Worm (Caenorhabditis elegans): ENCODE measurements around the gene srw-119.
"Not testable (repeated sequence)": the region's sequence is repeated elsewhere in the genome, so short reads cannot be mapped to it uniquely, and the experiment has no call there.

Gene srw-119

DNA sequence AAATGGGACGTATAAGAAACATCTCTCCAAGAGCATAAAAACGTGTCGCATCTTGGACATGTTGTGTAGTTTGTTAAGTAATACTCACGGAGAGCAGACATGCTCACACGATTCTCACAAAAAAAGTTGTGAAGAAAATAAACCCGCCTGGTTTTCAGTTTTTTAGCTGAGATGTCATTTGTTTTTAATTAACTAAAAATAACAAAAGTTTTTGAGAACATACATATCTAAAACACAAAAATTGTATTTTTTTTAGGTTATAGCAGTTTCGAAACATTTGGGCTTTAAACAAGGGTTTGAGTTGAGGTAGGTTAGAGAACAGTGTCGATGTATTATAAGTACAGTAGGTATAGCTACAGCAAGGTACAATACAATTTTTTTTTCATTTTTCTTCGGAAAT is 34.9 kb downstream of the srw-119 start, which contains the start of gene srh-88 (continued):
- TF ChIP-seq lin-40 (tag; optimal IDR thresholded peaks at IDR 0.05), result no peak

DNA sequence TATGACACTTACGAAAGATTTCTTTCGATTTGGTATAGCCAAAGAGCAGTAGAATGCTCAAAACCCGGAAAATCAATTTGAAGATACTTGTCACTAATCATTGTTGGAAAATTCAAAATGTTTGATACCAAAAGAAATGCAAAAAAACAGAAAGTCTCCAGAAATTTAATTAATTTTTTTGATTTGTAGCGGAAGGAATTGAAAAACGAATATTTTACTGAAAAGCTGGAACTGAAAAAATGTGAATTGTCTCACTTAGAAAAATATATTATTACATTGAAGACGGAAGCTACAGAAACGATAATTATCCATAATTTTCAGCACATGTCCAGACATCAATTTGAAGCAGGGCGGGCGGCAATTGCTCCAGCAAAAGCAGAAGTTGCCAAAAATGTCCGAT is 36.7 kb downstream of the srw-119 start, which contains the start of gene srw-138:
TSS of gene srw-138 (minus strand) at position 101 of the 400 bp plus-strand sequence.
- no peak for TF ChIP-seq ceh-27 (GFP tag; optimal IDR thresholded peaks at IDR 0.05)
- no peak for TF ChIP-seq nhr-90 (tag; optimal IDR thresholded peaks at IDR 0.05)
- TF ChIP-seq F57C9.4 (tag; optimal IDR thresholded peaks at IDR 0.05), result no peak
- TF ChIP-seq F55B11.4 (tag; optimal IDR thresholded peaks at IDR 0.05; ENCODE audit: borderline replicate concordance, insufficient read depth), result no peak
- TF ChIP-seq ceh-58 (GFP tag; IDR thresholded peaks at IDR 0.05), result no peak
- no peak for TF ChIP-seq egrh-3 (GFP tag; IDR thresholded peaks at IDR 0.05)
- TF ChIP-seq B0261.1 (tag; optimal IDR thresholded peaks at IDR 0.05), result no peak
- no peak for TF ChIP-seq egl-44 (GFP tag; IDR thresholded peaks at IDR 0.05)
- no peak for TF ChIP-seq snpc-3.4 (tag; optimal IDR thresholded peaks at IDR 0.05)

DNA sequence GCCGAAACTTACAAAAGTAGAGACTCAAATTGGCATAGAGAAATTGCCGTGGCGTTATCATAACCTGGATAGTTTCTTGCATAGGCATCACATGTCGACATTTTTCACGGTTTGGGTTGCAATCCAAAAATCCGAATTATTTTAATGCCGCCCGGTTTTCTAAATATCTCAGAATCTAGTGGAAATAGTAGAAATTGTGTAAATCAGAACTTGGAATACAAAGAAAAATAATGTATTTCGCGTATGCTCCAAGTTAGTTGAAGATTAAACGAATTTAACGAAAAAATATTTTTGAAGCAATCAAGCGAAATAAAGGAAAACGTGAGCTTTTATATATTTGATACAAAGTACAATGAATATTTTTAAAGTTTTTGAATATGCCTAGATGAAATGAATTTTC is 38.7 kb downstream of the srw-119 start, which contains the start of gene srw-144:
TSS of gene srw-144 (minus strand) at position 101 of the 400 bp plus-strand sequence.
- TF ChIP-seq B0019.2 (GFP tag; conservative IDR thresholded peaks at IDR 0.05) (no peak), ztf-26 (tag; optimal IDR thresholded peaks at IDR 0.05) (no peak), F37B4.10 (GFP tag; IDR thresholded peaks at IDR 0.05) (no peak), dox-1 (GFP tag; IDR thresholded peaks at IDR 0.05) (no peak), hmg-1.2 (GFP tag; IDR thresholded peaks at IDR 0.05) (no peak), F57C9.4 (tag; optimal IDR thresholded peaks at IDR 0.05) (no peak)

DNA sequence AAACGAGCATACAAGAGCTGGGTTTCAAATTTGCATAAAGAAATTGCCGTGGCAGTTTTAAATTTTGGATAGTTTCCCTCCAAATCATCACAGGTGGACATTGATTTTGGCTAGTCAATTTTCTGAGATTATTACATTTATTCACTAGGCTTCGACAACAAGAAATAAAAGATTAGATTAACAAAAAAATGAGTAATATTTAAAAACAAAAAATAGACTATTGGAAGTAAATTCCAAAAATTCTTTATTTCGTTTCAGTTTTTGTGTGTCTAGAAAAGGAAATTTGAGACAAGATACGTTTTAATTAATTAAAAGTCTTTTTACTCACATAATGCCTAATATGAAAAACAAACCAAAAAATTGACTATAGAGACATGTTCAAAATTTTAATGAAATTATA is 41.4 kb downstream of the srw-119 start, which contains the start of gene srw-142:
TSS of gene srw-142 (minus strand) at position 101 of the 400 bp plus-strand sequence.
- TF ChIP-seq fkh-3 (tag; optimal IDR thresholded peaks at IDR 0.05) (no peak), nhr-120 (GFP tag; IDR thresholded peaks at IDR 0.05) (no peak), snpc-1.1 (tag; optimal IDR thresholded peaks at IDR 0.05; ENCODE audit: insufficient read depth) (no peak), hlh-26 (GFP tag; conservative IDR thresholded peaks at IDR 0.05) (no peak), gei-17 (GFP tag; optimal IDR thresholded peaks at IDR 0.05) (no peak), madf-10 (tag; optimal IDR thresholded peaks at IDR 0.05) (no peak), ZK185.1 (tag; optimal IDR thresholded peaks at IDR 0.05; ENCODE audit: poor library complexity, severe bottlenecking) (no peak), ztf-25 (GFP tag; IDR thresholded peaks at IDR 0.05) (no peak), nfya-2 (GFP tag; IDR thresholded peaks at IDR 0.05) (no peak), repo-1 (tag; optimal IDR thresholded peaks at IDR 0.05) (no peak), die-1 (tag; optimal IDR thresholded peaks at IDR 0.05) (no peak), F22D6.2 (tag; optimal IDR thresholded peaks at IDR 0.05) (no peak), nhr-80 (tag; optimal IDR thresholded peaks at IDR 0.05) (no peak), hsf-1 (GFP tag; IDR thresholded peaks at IDR 0.05) (no peak), snpc-1.3 (tag; optimal IDR thresholded peaks at IDR 0.05; ENCODE audit: insufficient read depth) (no peak)

DNA sequence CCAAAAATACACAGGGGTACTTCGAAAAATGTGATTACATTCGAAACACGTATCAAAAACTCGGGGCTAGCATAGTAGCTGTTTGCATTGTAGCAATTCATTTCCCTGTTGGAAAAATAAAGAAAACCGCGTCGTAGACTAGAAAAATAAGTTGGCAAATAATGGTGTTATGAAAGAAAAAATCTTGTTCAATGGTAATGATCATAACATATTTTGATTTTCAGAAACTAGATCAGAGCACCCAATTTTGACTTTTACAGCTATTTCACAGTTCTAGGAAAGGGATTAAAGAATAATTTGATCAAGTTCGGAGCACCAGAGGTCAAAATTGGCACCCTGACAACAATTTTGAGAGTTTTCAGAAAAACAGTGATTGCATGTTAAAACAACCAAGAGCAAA is 44.3 kb downstream of the srw-119 start, which contains the start of gene srh-248:
TSS of gene srh-248 (minus strand) at position 101 of the 400 bp plus-strand sequence.
- not testable (repeated sequence) for TF ChIP-seq rpc-1 (optimal IDR thresholded peaks at IDR 0.05); rpc-1 (tag; optimal IDR thresholded peaks at IDR 0.05); snpc-4 (GFP tag; optimal IDR thresholded peaks at IDR 0.05); snpc-4 (tag; optimal IDR thresholded peaks at IDR 0.05); F22D6.2 (tag; optimal IDR thresholded peaks at IDR 0.05)
